Worm (Caenorhabditis elegans) whole organism, L4/young adult: ENCODE measurements around the gene faah-1.

ENCODE experiments used
- W03F9.2 ChIP-seq: fragments of 150-350 bp; optimal IDR thresholded peaks from 2 replicates; lab custom pipeline; 2014; ENCODE audit warnings: missing biosample characterization, missing genetic modification characterization
- dao-5 ChIP-seq: sonication (generic microtip); optimal IDR thresholded peaks from 2 replicates; lab custom pipeline; 2016; ENCODE audit warnings: missing genotype, missing genetic modification characterization, moderate library complexity, missing compliant biosample characterization
- him-1 ChIP-seq: sonication (generic microtip); optimal IDR thresholded peaks from 2 replicates; lab custom pipeline; 2016; ENCODE audit warnings: missing genotype, missing genetic modification reagents, missing genetic modification characterization, missing compliant biosample characterization

Gene faah-1

ce11 chrIV:8164515-8164914, 5.3 kb downstream of the faah-1 start:
- TF ChIP-seq W03F9.2 (no peak), him-1 (tag; lab: Kevin White, UChicago) (no peak)

DNA sequence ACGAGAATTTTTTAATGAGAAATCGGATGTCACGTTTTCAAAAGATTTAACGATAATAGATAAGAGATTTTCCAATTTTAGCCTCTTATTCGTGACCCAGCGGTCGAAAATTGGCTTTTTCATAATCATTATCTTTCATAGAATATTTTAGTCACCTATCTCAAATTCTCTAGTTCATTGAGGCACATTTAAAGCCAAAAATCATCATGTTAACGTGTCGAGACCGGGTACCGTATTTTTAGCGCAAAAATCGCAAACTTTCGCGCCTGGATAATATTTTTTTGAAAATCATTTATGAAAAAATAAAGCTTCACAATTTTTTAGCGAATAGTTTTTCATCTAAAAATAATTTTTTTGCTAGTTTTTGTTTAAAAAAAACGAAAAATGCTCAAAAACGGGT, 6.8 kb downstream of the faah-1 start, which contains the start of gene B0218.7:
Gene B0218.7, minus strand, starts transcription at position 101 of the 400 bp plus-strand sequence.
- TF ChIP-seq W03F9.2 (no peak), dao-5 (tag; lab: Kevin White, UChicago) (no peak), him-1 (tag; lab: Kevin White, UChicago) (no peak)

DNA sequence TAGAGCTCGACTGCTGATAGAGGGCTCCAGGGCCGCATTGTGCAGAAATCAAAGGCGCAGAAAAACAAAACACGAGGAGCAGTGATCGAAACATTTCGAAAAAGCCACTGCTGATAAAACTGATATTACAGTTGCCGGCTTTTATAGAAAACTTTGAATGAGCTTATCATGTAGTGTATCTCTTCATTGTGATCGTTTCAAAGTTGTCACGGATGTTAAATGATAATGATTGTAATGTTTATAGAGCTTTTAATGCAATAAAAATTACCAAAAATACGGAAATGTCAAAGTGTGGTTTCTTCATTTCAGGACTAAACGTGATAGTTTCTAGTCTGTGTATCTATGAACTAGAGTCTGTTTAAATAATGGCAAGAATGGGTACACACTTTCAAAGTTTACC, 9.5 kb downstream of the faah-1 start, which contains the start of gene clec-52:
Gene clec-52, minus strand, starts transcription at position 101 of the 400 bp plus-strand sequence.
- no peak for TF ChIP-seq W03F9.2
- no peak for TF ChIP-seq dao-5 (tag; lab: Kevin White, UChicago)
- TF ChIP-seq him-1 (tag; lab: Kevin White, UChicago): no peak

ce11 chrIV:8169674-8170073, 10.5 kb downstream of the faah-1 start, which contains the start of gene C07G1.15:
Gene C07G1.15, plus strand, starts transcription at chrIV:8169974.
- TF ChIP-seq W03F9.2: no peak
- TF ChIP-seq dao-5 (tag; lab: Kevin White, UChicago): no peak
- TF ChIP-seq him-1 (tag; lab: Kevin White, UChicago): no peak

DNA sequence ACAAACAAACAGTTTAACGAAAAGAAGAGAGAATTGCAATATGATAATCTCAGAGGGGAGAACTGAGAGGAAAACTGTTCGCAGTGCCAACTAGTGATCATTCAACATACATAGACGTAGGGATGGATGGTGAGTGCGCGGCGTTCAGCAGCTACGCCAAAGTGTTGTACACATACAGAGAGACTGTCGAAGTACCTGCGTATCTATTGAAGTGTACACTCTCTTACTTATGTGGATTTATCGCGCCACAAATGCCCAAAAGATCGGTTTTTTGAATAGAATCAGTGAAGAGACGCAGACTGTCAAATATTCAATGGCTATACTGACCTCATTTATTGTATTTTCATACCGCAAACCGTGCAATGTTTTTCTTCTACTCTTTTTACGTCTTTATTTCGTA, 11.1 kb downstream of the faah-1 start:
- no peak for TF ChIP-seq him-1 (tag; lab: Kevin White, UChicago)
- TF ChIP-seq W03F9.2: no peak
- TF ChIP-seq dao-5 (tag; lab: Kevin White, UChicago): no peak

DNA sequence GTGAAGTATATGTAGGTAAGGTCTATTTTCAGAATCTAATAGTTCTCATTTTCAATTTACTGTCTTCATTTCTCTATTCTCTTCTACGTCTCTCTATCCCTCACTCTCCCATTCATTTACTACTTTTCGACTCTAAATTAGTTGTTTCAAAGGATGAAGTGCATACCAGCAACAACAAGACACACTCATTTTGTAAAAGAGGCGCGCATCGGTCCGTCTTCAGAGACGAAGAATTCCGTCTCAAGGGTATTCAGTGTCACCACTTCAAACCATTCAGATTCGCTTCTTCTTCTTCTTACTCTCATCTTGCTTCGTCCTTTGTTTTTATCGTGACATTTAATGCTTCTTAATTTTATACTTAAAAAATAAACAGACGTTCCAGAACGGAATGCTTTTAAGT, 12.2 kb downstream of the faah-1 start:
- no peak for TF ChIP-seq W03F9.2
- no peak for TF ChIP-seq him-1 (tag; lab: Kevin White, UChicago)
- TF ChIP-seq dao-5 (tag; lab: Kevin White, UChicago): no peak

- TF ChIP-seq dao-5 (tag; lab: Kevin White, UChicago) (no peak), him-1 (tag; lab: Kevin White, UChicago) (no peak)
Measured at ce11 chrIV:8173610-8174009, 14.4 kb downstream of the faah-1 start.

ce11 chrIV:8174792-8175191, 15.6 kb downstream of the faah-1 start:
- no peak for TF ChIP-seq dao-5 (tag; lab: Kevin White, UChicago)

DNA sequence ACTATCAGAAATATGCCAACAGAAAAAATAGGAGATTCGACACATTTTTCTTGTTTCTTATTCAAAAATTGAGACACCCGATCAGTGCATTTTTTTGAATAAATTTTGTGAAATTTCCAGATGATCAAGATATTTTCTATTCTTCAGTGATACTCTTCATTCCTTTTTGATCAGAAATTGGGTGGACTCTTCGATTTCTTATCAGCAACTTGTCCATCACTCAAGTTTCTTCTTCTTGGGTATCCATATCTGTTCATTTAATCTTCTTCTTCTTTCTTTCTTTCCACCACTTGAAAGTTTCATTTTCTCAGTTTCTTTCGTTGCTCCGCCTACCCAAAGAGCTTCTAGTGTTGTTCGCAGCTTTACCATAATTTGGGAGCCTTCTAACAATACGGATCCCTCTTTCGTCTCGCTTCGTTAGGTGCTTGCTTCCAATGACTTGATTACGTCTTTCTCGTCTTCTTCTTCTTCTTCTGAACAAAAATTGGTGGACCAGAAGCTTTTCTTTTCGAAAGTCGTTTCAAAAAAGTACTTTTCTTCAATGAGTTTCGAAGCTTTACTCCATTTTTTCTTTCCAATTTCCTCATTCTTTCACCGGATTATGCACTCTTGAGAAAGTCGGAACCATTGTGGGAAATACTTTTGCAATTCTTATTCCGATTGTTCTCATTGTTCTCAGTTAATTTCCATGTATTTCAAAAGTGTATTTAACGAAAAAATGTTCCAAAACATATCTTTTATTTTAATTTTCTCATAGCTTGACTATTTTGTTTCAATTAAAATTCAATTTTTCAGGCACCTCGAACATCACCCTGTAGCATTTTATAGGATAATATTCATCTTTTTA, 16.7 kb downstream of the faah-1 start, which contains the start of gene pct-1:
Gene pct-1, plus strand, starts transcription at position 797 of the 847 bp plus-strand sequence.
- no peak for TF ChIP-seq dao-5 (tag; lab: Kevin White, UChicago)
- TF ChIP-seq W03F9.2: no peak
- no peak for TF ChIP-seq him-1 (tag; lab: Kevin White, UChicago)

DNA sequence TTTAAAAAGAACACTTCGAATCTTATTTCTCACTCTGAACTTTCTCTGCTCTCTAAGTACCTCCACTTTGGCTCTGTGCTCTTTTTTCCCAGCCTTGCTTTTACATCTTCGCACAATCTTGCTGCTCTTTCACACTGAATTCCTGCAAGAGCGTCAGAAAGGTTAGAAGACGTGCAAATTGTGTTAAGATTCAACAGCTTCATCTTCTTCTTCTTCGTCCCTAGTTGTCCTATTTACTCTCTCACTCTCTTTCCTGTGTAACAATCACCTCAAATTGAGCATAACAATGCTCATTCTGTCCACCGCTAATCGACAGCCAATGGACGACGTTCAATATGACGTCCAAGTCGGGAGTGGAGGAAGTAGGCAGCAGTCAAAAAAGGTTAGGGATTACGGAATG, 22.2 kb downstream of the faah-1 start:
- TF ChIP-seq W03F9.2 (no peak), dao-5 (tag; lab: Kevin White, UChicago) (no peak), him-1 (tag; lab: Kevin White, UChicago) (no peak)

DNA sequence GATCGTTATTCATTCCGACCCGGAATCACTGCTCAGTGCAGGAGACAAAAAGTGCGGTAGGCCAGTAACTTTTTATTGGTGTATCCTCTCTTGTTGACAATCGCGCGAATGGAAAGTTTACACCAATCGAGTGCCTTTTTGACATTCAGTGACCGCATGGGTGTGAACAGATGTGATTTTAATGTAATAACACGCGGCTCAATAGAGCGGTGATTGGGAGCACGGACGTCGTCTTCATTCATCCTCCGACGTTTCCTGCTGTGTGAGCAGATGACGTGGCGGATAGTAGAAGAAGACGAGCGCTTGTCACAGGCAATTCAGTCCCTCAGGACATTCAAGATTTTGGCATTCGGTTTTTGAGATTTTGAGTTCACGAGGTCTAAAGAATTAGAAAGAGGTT, 23.4 kb downstream of the faah-1 start:
- TF ChIP-seq W03F9.2 (no peak), him-1 (tag; lab: Kevin White, UChicago) (no peak), dao-5 (tag; lab: Kevin White, UChicago) (no peak)

DNA sequence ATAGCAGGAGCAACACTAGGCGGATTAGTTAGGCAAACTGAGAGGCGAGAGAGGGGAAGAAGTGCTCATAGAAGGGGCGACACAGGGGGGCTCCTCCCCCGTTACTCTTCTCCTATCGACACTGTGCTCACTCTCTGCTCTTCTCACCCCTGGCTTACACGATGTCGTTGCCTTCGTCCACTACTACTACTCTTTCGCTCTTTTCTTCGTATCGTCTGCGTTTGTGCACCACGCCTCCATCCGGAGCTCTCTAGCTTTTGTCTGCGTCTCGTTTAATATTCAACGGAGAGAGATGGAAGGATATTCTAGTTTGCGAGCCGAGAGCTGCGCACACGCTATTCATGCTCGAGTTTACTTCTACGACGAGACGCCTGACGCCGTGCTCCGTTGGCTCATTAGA, 24.1 kb downstream of the faah-1 start:
- TF ChIP-seq W03F9.2 (no peak), him-1 (tag; lab: Kevin White, UChicago) (peak; percentile 50)

- TF ChIP-seq him-1 (tag; lab: Kevin White, UChicago) (no peak), dao-5 (tag; lab: Kevin White, UChicago) (no peak), W03F9.2 (no peak)
Measured at ce11 chrIV:8188421-8189112, 29.4 kb downstream of the faah-1 start.

- TF ChIP-seq him-1 (tag; lab: Kevin White, UChicago) (no peak), dao-5 (tag; lab: Kevin White, UChicago) (no peak), W03F9.2 (no peak)
Measured at ce11 chrIV:8189667-8190066, 30.5 kb downstream of the faah-1 start.
